Fruit fly (Drosophila melanogaster) whole organism, embryonic: ENCODE data around the gene CG12016.

ENCODE experiments used
- Adf1 ChIP-seq: fragments of 200-800 bp; sonication (Bioruptor generic); IDR thresholded peaks from 2 replicates; pipeline ENCODE4 v1.3.6; 2022; ENCODE audit warnings: missing biosample characterization, missing genetic modification characterization
- B-H2 ChIP-seq: fragments of 200-800 bp; sonication (Bioruptor generic); optimal IDR thresholded peaks from 2 replicates; lab custom pipeline; 2018; ENCODE audit warnings: missing biosample characterization, mild to moderate bottlenecking, missing genetic modification characterization
- CG11398 ChIP-seq: fragments of 200-800 bp; sonication (Bioruptor generic); optimal IDR thresholded peaks from 2 replicates; lab custom pipeline; 2016; ENCODE audit warnings: missing biosample characterization, missing genetic modification characterization
- CG12104 ChIP-seq: fragments of 200-800 bp; sonication (Bioruptor generic); optimal IDR thresholded peaks from 3 replicates; lab custom pipeline; 2016; ENCODE audit warnings: missing biosample characterization, missing genetic modification characterization
- CG12219 ChIP-seq: fragments of 200-800 bp; sonication (Bioruptor generic); optimal IDR thresholded peaks from 3 replicates; lab custom pipeline; 2018; ENCODE audit warnings: missing biosample characterization, mild to moderate bottlenecking, missing genetic modification characterization
- CG12299 ChIP-seq: fragments of 200-800 bp; sonication (Bioruptor generic); optimal IDR thresholded peaks from 2 replicates; lab custom pipeline; 2018; ENCODE audit warnings: missing biosample characterization, mild to moderate bottlenecking, missing genetic modification characterization
- CG12769 ChIP-seq: fragments of 200-800 bp; sonication (Bioruptor generic); optimal IDR thresholded peaks from 2 replicates; lab custom pipeline; 2019; ENCODE audit warnings: missing biosample characterization, mild to moderate bottlenecking, missing genetic modification characterization, moderate library complexity
- CG13123 ChIP-seq: fragments of 200-800 bp; sonication (Bioruptor generic); optimal IDR thresholded peaks from 2 replicates; lab custom pipeline; 2016; ENCODE audit warnings: missing biosample characterization, missing genetic modification characterization
- CG17328 ChIP-seq: fragments of 200-800 bp; sonication (Bioruptor generic); IDR thresholded peaks from 2 replicates; pipeline ENCODE4 v1.3.6; 2022; ENCODE audit warnings: missing biosample characterization, missing genetic modification characterization
- CG17829 ChIP-seq: fragments of 200-800 bp; optimal IDR thresholded peaks from 2 replicates; lab custom pipeline; 2019; ENCODE audit warnings: missing biosample characterization, mild to moderate bottlenecking, missing genetic modification characterization, moderate library complexity
- CG18764 ChIP-seq: fragments of 200-800 bp; sonication (Bioruptor generic); optimal IDR thresholded peaks from 3 replicates; lab custom pipeline; 2016; ENCODE audit warnings: missing biosample characterization, missing genetic modification characterization
- CG34422 ChIP-seq: fragments of 200-800 bp; sonication (Bioruptor generic); IDR thresholded peaks from 3 replicates; pipeline ENCODE4 v1.3.6; 2022; ENCODE audit warnings: missing biosample characterization, missing genetic modification characterization
- CG4424 ChIP-seq: fragments of 200-800 bp; sonication (Bioruptor generic); optimal IDR thresholded peaks from 3 replicates; lab custom pipeline; 2016; ENCODE audit warnings: missing biosample characterization, missing genetic modification characterization
- CG6254 ChIP-seq: fragments of 200-800 bp; sonication (Bioruptor generic); optimal IDR thresholded peaks from 3 replicates; lab custom pipeline; 2017; ENCODE audit warnings: mild to moderate bottlenecking, missing biosample characterization, missing genetic modification reagents, missing genetic modification characterization
- CG6683 ChIP-seq: fragments of 200-800 bp; sonication (Bioruptor generic); optimal IDR thresholded peaks from 2 replicates; lab custom pipeline; 2017; ENCODE audit warnings: missing biosample characterization, mild to moderate bottlenecking, missing genetic modification characterization, missing genetic modification reagents
- CG6765 ChIP-seq: fragments of 200-800 bp; sonication (Bioruptor generic); optimal IDR thresholded peaks from 3 replicates; lab custom pipeline; 2017; ENCODE audit warnings: missing biosample characterization, mild to moderate bottlenecking, missing genetic modification characterization
- CG7745 ChIP-seq: fragments of 200-800 bp; sonication (Bioruptor generic); optimal IDR thresholded peaks from 2 replicates; lab custom pipeline; 2018; ENCODE audit warnings: missing biosample characterization, mild to moderate bottlenecking, missing genetic modification characterization, moderate library complexity
- CHES-1-like ChIP-seq: fragments of 200-800 bp; sonication (Bioruptor generic); optimal IDR thresholded peaks from 2 replicates; lab custom pipeline; 2016; ENCODE audit warnings: missing biosample characterization, missing genetic modification characterization
- CoRest ChIP-seq: fragments of 200-800 bp; sonication (Bioruptor generic); optimal IDR thresholded peaks from 3 replicates; lab custom pipeline; 2018; ENCODE audit warnings: missing biosample characterization, mild to moderate bottlenecking, missing genetic modification characterization, moderate library complexity
- Dbx ChIP-seq: fragments of 200-800 bp; sonication (Bioruptor generic); IDR thresholded peaks from 3 replicates; pipeline ENCODE4 v1.3.6; 2022; ENCODE audit warnings: missing biosample characterization, missing genetic modification characterization
- Dip2 ChIP-seq: fragments of 200-800 bp; sonication (Bioruptor generic); IDR thresholded peaks from 2 replicates; pipeline ENCODE4 v1.3.6; 2022; ENCODE audit warnings: missing biosample characterization, missing genetic modification characterization
- Dp ChIP-seq: fragments of 200-800 bp; sonication (Bioruptor generic); optimal IDR thresholded peaks from 2 replicates; lab custom pipeline; 2018; ENCODE audit warnings: missing biosample characterization, mild to moderate bottlenecking, missing genetic modification characterization, moderate library complexity
- Dref ChIP-seq: fragments of 200-800 bp; sonication (Bioruptor generic); IDR thresholded peaks from 2 replicates; pipeline ENCODE4 v1.3.6; 2022; ENCODE audit warnings: missing biosample characterization, missing genetic modification characterization
- Gsc ChIP-seq: fragments of 200-800 bp; sonication (Bioruptor generic); IDR thresholded peaks from 2 replicates; pipeline ENCODE4 v1.3.6; 2022; ENCODE audit warnings: missing biosample characterization, missing genetic modification characterization
- Gug ChIP-seq: fragments of 200-800 bp; sonication (Bioruptor generic); IDR thresholded peaks from 4 replicates; pipeline ENCODE4 v1.3.6; 2022; ENCODE audit warnings: missing biosample characterization, missing genetic modification characterization
- H15 ChIP-seq: fragments of 200-800 bp; sonication (Bioruptor generic); IDR thresholded peaks from 3 replicates; pipeline ENCODE4 v1.3.6; 2022; ENCODE audit warnings: missing biosample characterization, missing genetic modification characterization
- H2.0 ChIP-seq: fragments of 200-800 bp; sonication (Bioruptor generic); IDR thresholded peaks from 2 replicates; pipeline ENCODE4 v1.3.6; 2022; ENCODE audit warnings: missing biosample characterization, missing genetic modification characterization
- HLHmδ ChIP-seq: fragments of 200-800 bp; sonication (Bioruptor generic); optimal IDR thresholded peaks from 2 replicates; lab custom pipeline; 2018; ENCODE audit warnings: missing biosample characterization, mild to moderate bottlenecking, missing genetic modification characterization, moderate library complexity
- Myb ChIP-seq: fragments of 200-800 bp; sonication (Bioruptor generic); optimal IDR thresholded peaks from 2 replicates; lab custom pipeline; 2016; ENCODE audit warnings: missing biosample characterization, missing genetic modification characterization
- NC2α ChIP-seq: fragments of 200-800 bp; sonication (Bioruptor generic); optimal IDR thresholded peaks from 2 replicates; lab custom pipeline; 2016; ENCODE audit warnings: missing biosample characterization, missing genetic modification characterization
- Neu2 ChIP-seq: fragments of 200-800 bp; sonication (Bioruptor generic); optimal IDR thresholded peaks from 3 replicates; lab custom pipeline; 2016; ENCODE audit warnings: missing biosample characterization, missing genetic modification characterization, borderline replicate concordance
- Rx ChIP-seq: fragments of 200-800 bp; sonication (Bioruptor generic); IDR thresholded peaks from 2 replicates; pipeline ENCODE4 v1.3.6; 2022; ENCODE audit warnings: missing biosample characterization, missing genetic modification characterization
- Xrp1 ChIP-seq: fragments of 200-800 bp; sonication (Bioruptor generic); IDR thresholded peaks from 2 replicates; pipeline ENCODE4 v1.3.6; 2022; ENCODE audit warnings: missing biosample characterization, missing genetic modification characterization
- ac ChIP-seq: fragments of 200-800 bp; sonication (Bioruptor generic); optimal IDR thresholded peaks from 3 replicates; lab custom pipeline; 2017; ENCODE audit warnings: missing biosample characterization, mild to moderate bottlenecking, missing genetic modification characterization
- amos ChIP-seq: fragments of 200-800 bp; sonication (Bioruptor generic); IDR thresholded peaks from 2 replicates; pipeline ENCODE4 v1.3.6; 2022; ENCODE audit warnings: missing biosample characterization, missing genetic modification characterization; ENCODE audit not compliant: partially characterized antibody
- ara ChIP-seq: fragments of 200-800 bp; sonication (Bioruptor generic); IDR thresholded peaks from 2 replicates; pipeline ENCODE4 v1.3.6; 2022; ENCODE audit warnings: missing biosample characterization, missing genetic modification characterization
- cato ChIP-seq: fragments of 200-800 bp; sonication (Bioruptor generic); optimal IDR thresholded peaks from 2 replicates; lab custom pipeline; 2016; ENCODE audit warnings: missing biosample characterization, missing genetic modification characterization, borderline replicate concordance
- corto ChIP-seq: fragments of 200-800 bp; sonication (Bioruptor generic); optimal IDR thresholded peaks from 2 replicates; lab custom pipeline; 2016; ENCODE audit warnings: missing biosample characterization, mild to moderate bottlenecking, missing genetic modification characterization, moderate library complexity
- disco-r ChIP-seq: fragments of 200-800 bp; sonication (Bioruptor generic); optimal IDR thresholded peaks from 2 replicates; lab custom pipeline; 2016; ENCODE audit warnings: missing biosample characterization, missing genetic modification characterization
- gcm2 ChIP-seq: fragments of 200-800 bp; sonication (Bioruptor generic); optimal IDR thresholded peaks from 2 replicates; lab custom pipeline; 2016; ENCODE audit warnings: missing biosample characterization, missing genetic modification characterization
- gem ChIP-seq: fragments of 200-800 bp; sonication (Bioruptor generic); optimal IDR thresholded peaks from 2 replicates; lab custom pipeline; 2019; ENCODE audit warnings: missing biosample characterization, mild to moderate bottlenecking, missing genetic modification characterization, moderate library complexity
- her ChIP-seq: fragments of 200-800 bp; sonication (Bioruptor generic); optimal IDR thresholded peaks from 2 replicates; lab custom pipeline; 2016; ENCODE audit warnings: missing biosample characterization, missing genetic modification characterization
- hth ChIP-seq: fragments of >200 bp; optimal IDR thresholded peaks from 2 replicates; lab custom pipeline; 2017; ENCODE audit warnings: inconsistent platforms
- lola ChIP-seq, 3 experiments: fragments of >200 bp in 2 of 3; fragments of 200-800 bp in 1 of 3; sonication (Bioruptor generic) in 1 of 3; optimal IDR thresholded peaks; 2 replicates each; lab custom pipeline; 2017 to 2019; ENCODE audit warnings: missing biosample characterization in 3 of 3, missing genetic modification characterization in 3 of 3, mild to moderate bottlenecking in 1 of 3, moderate library complexity in 1 of 3
- phol ChIP-seq: fragments of 200-800 bp; sonication (Bioruptor generic); optimal IDR thresholded peaks from 3 replicates; lab custom pipeline; 2018; ENCODE audit warnings: missing biosample characterization, mild to moderate bottlenecking, missing genetic modification characterization, moderate library complexity
- sr ChIP-seq: fragments of 200-800 bp; sonication (Bioruptor generic); IDR thresholded peaks from 3 replicates; pipeline ENCODE4 v1.3.6; 2022; ENCODE audit warnings: missing biosample characterization, missing genetic modification characterization
- stc ChIP-seq: fragments of 200-800 bp; sonication (Bioruptor generic); IDR thresholded peaks from 2 replicates; pipeline ENCODE4 v1.3.6; 2022; ENCODE audit warnings: missing biosample characterization, missing genetic modification characterization
- tio ChIP-seq: fragments of 200-800 bp; sonication (Bioruptor generic); optimal IDR thresholded peaks from 2 replicates; lab custom pipeline; 2017; ENCODE audit warnings: missing biosample characterization, missing genetic modification characterization, inconsistent platforms
- toy ChIP-seq: fragments of 200-800 bp; sonication (Bioruptor generic); IDR thresholded peaks from 2 replicates; pipeline ENCODE4 v1.3.6; 2022; ENCODE audit warnings: missing biosample characterization, missing genetic modification characterization
- unc-4 ChIP-seq: fragments of 200-800 bp; sonication (Bioruptor generic); IDR thresholded peaks from 2 replicates; pipeline ENCODE4 v1.3.6; 2022; ENCODE audit warnings: missing biosample characterization, missing genetic modification characterization; ENCODE audit not compliant: partially characterized antibody
- zfh1 ChIP-seq: fragments of 200-800 bp; sonication (Bioruptor generic); IDR thresholded peaks from 3 replicates; pipeline ENCODE4 v1.3.6; 2022; ENCODE audit warnings: missing biosample characterization, missing genetic modification characterization

The CG12016 gene

dm6 chr3L:3319223-3319643 lies at the start of gene CG12016, which contains the start of the genes PIG-C and Dpm2 (continued):
- TF ChIP-seq unc-4 (GFP tag; lab: Robert Waterston, UW) (peak; percentile 98), cato (peak; percentile 67), Gsc (GFP tag; lab: Robert Waterston, UW) (no peak), gcm2 (GFP tag; lab: Kevin White, UChicago) (no peak), her (GFP tag; lab: Kevin White, UChicago) (peak; percentile 18), CG6683 (GFP tag; lab: Kevin White, UChicago) (no peak), sr (GFP tag; lab: Robert Waterston, UW) (no peak), Myb (GFP tag; lab: Kevin White, UChicago) (peak; percentile 63), CG6254 (GFP tag; lab: Kevin White, UChicago) (no peak), CG12104 (GFP tag; lab: Kevin White, UChicago) (peak; percentile 24), gem (tag; lab: Kevin White, UChicago) (no peak), NC2α (GFP tag; lab: Kevin White, UChicago) (peak; percentile 39), hth (lab: Kevin White, UChicago) (no peak), phol (tag; lab: Kevin White, UChicago) (peak; percentile 80), lola (GFP tag; optimal IDR thresholded peaks at IDR 0.05; lab: Kevin White, UChicago) (peak in 1 of 3 experiments; percentile 62), Adf1 (GFP tag; lab: Robert Waterston, UW) (0 out of 2 replicates have a peak, but pooled peaks have one; percentile 14), tio (GFP tag; lab: Kevin White, UChicago) (no peak), CG7745 (tag; lab: Kevin White, UChicago) (no peak), corto (GFP tag; lab: Kevin White, UChicago) (peak; percentile 50), CG34422 (GFP tag; lab: Robert Waterston, UW) (peak; percentile 59; the same call in 1 of the 3 replicates), CG12219 (GFP tag; lab: Kevin White, UChicago) (no peak), Xrp1 (GFP tag; lab: Robert Waterston, UW) (peak; percentile 53; the same call in 1 of the 2 replicates), stc (no peak), CG11398 (GFP tag; lab: Kevin White, UChicago) (no peak), HLHmδ (GFP tag; lab: Kevin White, UChicago) (no peak), CG17328 (GFP tag; lab: Robert Waterston, UW) (0 out of 2 replicates have a peak, but pooled peaks have one; percentile 28), Dbx (GFP tag; lab: Robert Waterston, UW) (peak; percentile 74), ara (no peak), CG17829 (tag; lab: Kevin White, UChicago) (peak; percentile 73), Dp (GFP tag; lab: Kevin White, UChicago) (peak; percentile 54), zfh1 (GFP tag; lab: Robert Waterston, UW) (peak; percentile 51; the same call in 1 of the 3 replicates), CG18764 (GFP tag; lab: Kevin White, UChicago) (peak; percentile 36), Rx (0 out of 2 replicates have a peak, but pooled peaks have one; percentile 26), CG12769 (peak; percentile 53), Dref (GFP tag; lab: Robert Waterston, UW) (peak; percentile 90), H2.0 (GFP tag; lab: Robert Waterston, UW) (no peak; the same call in 1 of the 2 replicates), disco-r (GFP tag; lab: Kevin White, UChicago) (no peak), ac (GFP tag; lab: Kevin White, UChicago) (no peak), CG13123 (GFP tag; lab: Kevin White, UChicago) (peak; percentile 50), Dip2 (no peak), CHES-1-like (GFP tag; lab: Kevin White, UChicago) (peak; percentile 93), Neu2 (GFP tag; lab: Kevin White, UChicago) (no peak), amos (GFP tag; lab: Robert Waterston, UW) (peak; percentile 98), Gug (GFP tag; lab: Robert Waterston, UW) (peak; percentile 58; the same call in 2 of the 4 replicates), CG4424 (peak; percentile 72), B-H2 (GFP tag; lab: Kevin White, UChicago) (peak; percentile 78), H15 (GFP tag; lab: Robert Waterston, UW) (0 out of 3 replicates have a peak, but pooled peaks have one; percentile 32), CG12299 (peak; percentile 34), CG6765 (GFP tag; lab: Kevin White, UChicago) (no peak), toy (no peak), CoRest (tag; lab: Kevin White, UChicago) (peak; percentile 81)
